Fruit fly (Drosophila melanogaster): ENCODE data around the gene Rsod.

Gene Rsod

DNA sequence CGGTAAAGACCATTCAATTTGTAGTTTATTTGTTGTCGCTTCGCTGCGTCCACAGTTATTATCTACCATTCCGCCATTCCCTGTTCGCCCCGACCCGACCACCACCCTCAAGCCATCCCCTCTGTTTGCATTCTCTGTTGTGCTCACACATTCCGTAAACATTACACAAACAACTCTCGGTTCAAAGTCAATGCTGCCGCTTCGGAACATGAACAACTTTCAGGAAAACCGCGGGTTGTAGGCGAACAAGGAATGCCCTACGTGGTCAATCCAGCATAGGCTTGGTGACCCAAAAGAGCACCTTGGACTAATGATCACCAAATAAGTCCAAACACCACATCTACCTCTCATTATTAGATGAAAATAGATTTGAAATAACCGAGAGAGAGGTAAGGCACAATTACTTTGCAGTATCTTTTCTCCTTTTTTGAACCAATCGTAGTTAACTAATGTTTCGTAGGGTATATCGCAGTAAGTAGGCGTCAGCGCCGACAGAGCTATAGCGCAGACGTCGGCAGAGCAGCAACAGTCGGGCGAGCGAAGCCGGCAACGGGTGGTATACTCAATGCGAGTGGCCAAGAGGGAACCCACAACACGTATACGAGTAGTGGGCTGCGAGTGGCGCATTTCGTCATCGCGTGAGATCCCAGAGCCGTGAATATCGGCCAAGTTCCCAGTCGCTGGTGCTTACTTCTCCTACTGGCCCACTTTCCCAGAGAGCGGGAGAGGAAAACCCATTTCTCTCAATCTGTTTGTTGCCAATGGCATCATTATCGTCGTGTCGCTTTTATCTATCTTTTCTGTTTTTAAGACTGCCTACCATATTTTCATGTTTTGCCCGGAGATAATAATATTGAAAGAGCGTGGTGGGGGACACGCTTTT lies 32.3 kb upstream of the Rsod start (continued):
- TF ChIP-seq CG17802 (tag; optimal IDR thresholded peaks at IDR 0.05) = peak; percentile 87
- TF ChIP-seq chn (GFP tag; optimal IDR thresholded peaks at IDR 0.05) = peak; percentile 93
- TF ChIP-seq H15 (GFP tag; IDR thresholded peaks at IDR 0.05) = peak; percentile 79; the same call in 2 of the 3 replicates
- TF ChIP-seq CG13894 (tag; optimal IDR thresholded peaks at IDR 0.05) = peak; percentile 85
- TF ChIP-seq CoRest (tag; optimal IDR thresholded peaks at IDR 0.05) = peak; percentile 95
- TF ChIP-seq btn (GFP tag; optimal IDR thresholded peaks at IDR 0.05) = peak; percentile 97
- peak; percentile 95 for TF ChIP-seq crc (GFP tag; optimal IDR thresholded peaks at IDR 0.05)
- TF ChIP-seq CrebB (tag; optimal IDR thresholded peaks at IDR 0.05) = peak; percentile 78
- TF ChIP-seq ham (GFP tag; IDR thresholded peaks at IDR 0.05) = peak; percentile 74
- peak; percentile 96 for TF ChIP-seq BtbVII (GFP tag; optimal IDR thresholded peaks at IDR 0.05)
- TF ChIP-seq exex (tag; optimal IDR thresholded peaks at IDR 0.05) = peak; percentile 85
- TF ChIP-seq slp2 (GFP tag; optimal IDR thresholded peaks at IDR 0.05) = peak; percentile 96
- peak; percentile 91 for TF ChIP-seq fd64A (GFP tag; optimal IDR thresholded peaks at IDR 0.05)
- peak; percentile 77 for TF ChIP-seq GATAe (GFP tag; conservative IDR thresholded peaks at IDR 0.05)
- TF ChIP-seq CG1602 (GFP tag; optimal IDR thresholded peaks at IDR 0.05) = peak; percentile 89
- peak; percentile 86 for TF ChIP-seq CG11085 (GFP tag; IDR thresholded peaks at IDR 0.05)
- TF ChIP-seq CG4730 (GFP tag; IDR thresholded peaks at IDR 0.05) = peak; percentile 88
- peak; percentile 91 for TF ChIP-seq MBD-R2 (GFP tag; IDR thresholded peaks at IDR 0.05)
- TF ChIP-seq CG7987 (GFP tag; optimal IDR thresholded peaks at IDR 0.05) = peak; percentile 88
- TF ChIP-seq D19B (GFP tag; optimal IDR thresholded peaks at IDR 0.05) = peak; percentile 93
- peak; percentile 100 for TF ChIP-seq sens (GFP tag)
- peak; percentile 96 for TF ChIP-seq CG12071 (GFP tag; optimal IDR thresholded peaks at IDR 0.05)
- peak; percentile 90 for TF ChIP-seq Bteb2 (GFP tag; optimal IDR thresholded peaks at IDR 0.05)
- TF ChIP-seq Hsf (GFP tag; optimal IDR thresholded peaks at IDR 0.05) = peak; percentile 93
- TF ChIP-seq CG10366 (GFP tag; IDR thresholded peaks at IDR 0.05) = peak; percentile 86
- no peak; the same call in 1 of the 2 replicates for TF ChIP-seq Dip2 (GFP tag; IDR thresholded peaks at IDR 0.05)
- TF ChIP-seq Dek (tag; optimal IDR thresholded peaks at IDR 0.05) = peak; percentile 91
- TF ChIP-seq bab2 (GFP tag; optimal IDR thresholded peaks at IDR 0.05) = peak; percentile 99
- peak; percentile 92 for TF ChIP-seq CG14441 (GFP tag; IDR thresholded peaks at IDR 0.05)
- TF ChIP-seq CG12744 (GFP tag; optimal IDR thresholded peaks at IDR 0.05) = peak; percentile 88
- peak; percentile 99 for TF ChIP-seq pb (GFP tag; optimal IDR thresholded peaks at IDR 0.05)
- TF ChIP-seq CG1832 (GFP tag; optimal IDR thresholded peaks at IDR 0.05) = no peak
- TF ChIP-seq Oaz (GFP tag; IDR thresholded peaks at IDR 0.05) = peak; percentile 94
- peak; percentile 98 for TF ChIP-seq lab (GFP tag; optimal IDR thresholded peaks at IDR 0.05)
- TF ChIP-seq CkIIα-i1 (GFP tag; IDR thresholded peaks at IDR 0.05) = peak; percentile 88
- TF ChIP-seq Doc2 (GFP tag; IDR thresholded peaks at IDR 0.05) = 0 out of 2 replicates have a peak, but pooled peaks have one; percentile 54
- TF ChIP-seq row (GFP tag; IDR thresholded peaks at IDR 0.05) = peak; percentile 99
- TF ChIP-seq hkb (optimal IDR thresholded peaks at IDR 0.05) = no peak
- TF ChIP-seq hkb (GFP tag; IDR thresholded peaks at IDR 0.05) = peak; percentile 99
- peak; percentile 97 for TF ChIP-seq CG8924 (tag; optimal IDR thresholded peaks at IDR 0.05)
- TF ChIP-seq cato (GFP tag; optimal IDR thresholded peaks at IDR 0.05; ENCODE audit: borderline replicate concordance) = peak; percentile 77
- TF ChIP-seq Atf6 (GFP tag; IDR thresholded peaks at IDR 0.05) = peak; percentile 98
- TF ChIP-seq amos (GFP tag; IDR thresholded peaks at IDR 0.05; ENCODE audit: partially characterized antibody) = peak; percentile 38; the same call in 1 of the 2 replicates
- peak; percentile 83 for TF ChIP-seq CG10462 (GFP tag; optimal IDR thresholded peaks at IDR 0.05)
- TF ChIP-seq CG14965 (GFP tag; optimal IDR thresholded peaks at IDR 0.05; ENCODE audit: borderline replicate concordance) = peak; percentile 92
- peak; percentile 96 for TF ChIP-seq zfh2 (GFP tag; optimal IDR thresholded peaks at IDR 0.05)
- peak; percentile 96 for TF ChIP-seq CG18764 (GFP tag; optimal IDR thresholded peaks at IDR 0.05)
- peak; percentile 96 for TF ChIP-seq HHEX (GFP tag; optimal IDR thresholded peaks at IDR 0.05)
- peak; percentile 76 for TF ChIP-seq gsb-n (tag; optimal IDR thresholded peaks at IDR 0.05)

All from whole organism, embryonic.